Worm (Caenorhabditis elegans) whole organism, L4 larva: ENCODE results near the gene C33F10.1.

Source experiments
- F10B5.3 ChIP-seq: sonication (generic microtip); optimal IDR thresholded peaks from 2 replicates; lab custom pipeline; 2016; ENCODE audit warnings: mild to moderate bottlenecking, missing genetic modification characterization, missing compliant biosample characterization
- T20F7.1 ChIP-seq: fragments of 200-800 bp; sonication (Bioruptor generic); optimal IDR thresholded peaks from 2 replicates; lab custom pipeline; 2018; ENCODE audit warnings: mild to moderate bottlenecking, missing genetic modification characterization, missing compliant biosample characterization
- Y48G9A.11 ChIP-seq: fragments of 200-800 bp; sonication (Bioruptor generic); IDR thresholded peaks from 2 replicates; pipeline ENCODE4 v1.3.6; 2022; ENCODE audit warnings: missing genetic modification reagents, missing genetic modification characterization, missing compliant biosample characterization
- Y5F2A.4 ChIP-seq: fragments of 200-800 bp; sonication (Bioruptor generic); optimal IDR thresholded peaks from 2 replicates; lab custom pipeline; 2018; ENCODE audit warnings: mild to moderate bottlenecking, missing genetic modification characterization, missing compliant biosample characterization
- Y75B8A.6 ChIP-seq: fragments of 200-800 bp; sonication (Bioruptor generic); IDR thresholded peaks from 2 replicates; pipeline ENCODE4 v1.3.6; 2022; ENCODE audit warnings: missing genetic modification reagents, missing genetic modification characterization, missing compliant biosample characterization
- ZK546.5 ChIP-seq, 2 experiments: sonication (generic microtip); optimal IDR thresholded peaks; 2 replicates each; lab custom pipeline; 2017; ENCODE audit warnings: missing biosample characterization in 2 of 2, missing genetic modification characterization in 2 of 2
- ama-1 ChIP-seq: fragments of 150-350 bp; optimal IDR thresholded peaks from 2 replicates; lab custom pipeline; 2014; ENCODE audit warnings: inconsistent platforms, mixed read lengths
- arid-1 ChIP-seq: fragments of 200-800 bp; sonication (Bioruptor generic); conservative IDR thresholded peaks from 2 replicates; pipeline ENCODE4 v1.3.6; 2022; ENCODE audit warnings: missing genetic modification reagents, missing genetic modification characterization, missing compliant biosample characterization
- attf-4 ChIP-seq: sonication (generic microtip); optimal IDR thresholded peaks from 3 replicates; lab custom pipeline; 2017; ENCODE audit warnings: missing biosample characterization, missing genetic modification characterization
- ceh-28 ChIP-seq: fragments of 150-350 bp; optimal IDR thresholded peaks from 2 replicates; lab custom pipeline; 2014; ENCODE audit warnings: missing biosample characterization, missing genetic modification reagents, missing genetic modification characterization
- ces-1 ChIP-seq: fragments of 150-350 bp; sonication (generic microtip); optimal IDR thresholded peaks from 4 replicates; lab custom pipeline; 2014; ENCODE audit warnings: missing biosample characterization, missing genetic modification reagents, missing genetic modification characterization
- cey-2 ChIP-seq: sonication (generic microtip); optimal IDR thresholded peaks from 3 replicates; lab custom pipeline; 2017; ENCODE audit warnings: missing genetic modification characterization, mild to moderate bottlenecking, missing compliant biosample characterization, antibody characterized with exemption, borderline replicate concordance; ENCODE audit not compliant: insufficient read depth
- daf-19 ChIP-seq: fragments of 200-800 bp; sonication (Bioruptor generic); conservative IDR thresholded peaks from 2 replicates; pipeline ENCODE4 v1.3.6; 2022; ENCODE audit warnings: missing genetic modification characterization, missing compliant biosample characterization
- daf-8 ChIP-seq: fragments of 200-800 bp; sonication (Bioruptor generic); IDR thresholded peaks from 2 replicates; pipeline ENCODE4 v1.3.6; 2022; ENCODE audit warnings: missing genetic modification characterization, missing compliant biosample characterization
- dmd-6 ChIP-seq: fragments of 200-800 bp; sonication (Bioruptor generic); IDR thresholded peaks from 2 replicates; pipeline ENCODE4 v1.3.6; 2022; ENCODE audit warnings: missing genetic modification reagents, missing genetic modification characterization, missing compliant biosample characterization
- dmd-9 ChIP-seq: fragments of 200-800 bp; sonication (Bioruptor generic); IDR thresholded peaks from 2 replicates; pipeline ENCODE4 v1.3.6; 2022; ENCODE audit warnings: missing genetic modification reagents, missing genetic modification characterization, missing compliant biosample characterization
- duxl-1 ChIP-seq: sonication (generic microtip); optimal IDR thresholded peaks from 2 replicates; lab custom pipeline; 2016; ENCODE audit warnings: mild to moderate bottlenecking, missing genetic modification characterization, moderate library complexity, missing compliant biosample characterization; ENCODE audit not compliant: poor library complexity
- dve-1 ChIP-seq: sonication (generic microtip); optimal IDR thresholded peaks from 2 replicates; lab custom pipeline; 2017; ENCODE audit warnings: antibody characterized with exemption, mild to moderate bottlenecking, missing genetic modification characterization, missing compliant biosample characterization; ENCODE audit not compliant: insufficient read depth
- egl-43 ChIP-seq: fragments of 200-800 bp; sonication (Bioruptor generic); IDR thresholded peaks from 2 replicates; pipeline ENCODE4 v1.3.6; 2022; ENCODE audit warnings: missing genetic modification reagents, missing genetic modification characterization, missing compliant biosample characterization
- fkh-10 ChIP-seq: fragments of 150-350 bp; optimal IDR thresholded peaks from 2 replicates; lab custom pipeline; 2014; ENCODE audit warnings: missing biosample characterization, missing genetic modification reagents, missing genetic modification characterization
- fos-1 ChIP-seq: fragments of 150-350 bp; optimal IDR thresholded peaks from 2 replicates; lab custom pipeline; 2014; ENCODE audit warnings: missing biosample characterization, missing genetic modification characterization
- gei-8 ChIP-seq: fragments of 200-800 bp; sonication (Bioruptor generic); optimal IDR thresholded peaks from 2 replicates; lab custom pipeline; 2018; ENCODE audit warnings: mild to moderate bottlenecking, missing genetic modification characterization, missing compliant biosample characterization
- hlh-30 ChIP-seq: sonication (generic microtip); optimal IDR thresholded peaks from 2 replicates; lab custom pipeline; 2017; ENCODE audit warnings: antibody characterized with exemption, mild to moderate bottlenecking, missing genetic modification characterization, missing compliant biosample characterization; ENCODE audit not compliant: insufficient read depth
- hmg-1.1 ChIP-seq: fragments of 200-800 bp; sonication (Bioruptor generic); IDR thresholded peaks from 2 replicates; pipeline ENCODE4 v1.3.6; 2022; ENCODE audit warnings: missing genetic modification reagents, missing genetic modification characterization, missing compliant biosample characterization
- lim-7 ChIP-seq: fragments of 200-800 bp; sonication (Bioruptor generic); IDR thresholded peaks from 2 replicates; pipeline ENCODE4 v1.3.6; 2022; ENCODE audit warnings: missing genetic modification characterization, missing compliant biosample characterization
- lin-13 ChIP-seq: fragments of 150-350 bp; optimal IDR thresholded peaks from 2 replicates; lab custom pipeline; 2014; ENCODE audit warnings: missing biosample characterization, missing genetic modification reagents, missing genetic modification characterization
- lin-15B ChIP-seq: fragments of 150-350 bp; sonication (generic microtip); optimal IDR thresholded peaks from 3 replicates; lab custom pipeline; 2014; ENCODE audit warnings: missing biosample characterization, missing genetic modification characterization
- lin-38 ChIP-seq: fragments of 200-800 bp; sonication (Bioruptor generic); IDR thresholded peaks from 2 replicates; pipeline ENCODE4 v1.3.6; 2022; ENCODE audit warnings: missing genetic modification reagents, missing genetic modification characterization, missing compliant biosample characterization
- lin-39 ChIP-seq: fragments of 150-350 bp; optimal IDR thresholded peaks from 2 replicates; lab custom pipeline; 2014; ENCODE audit warnings: missing biosample characterization, missing genetic modification reagents, missing genetic modification characterization
- madf-9 ChIP-seq: fragments of 200-800 bp; sonication (Bioruptor generic); conservative IDR thresholded peaks from 2 replicates; pipeline ENCODE4 v1.3.6; 2022; ENCODE audit warnings: missing genetic modification reagents, missing genetic modification characterization, missing compliant biosample characterization
- mdl-1 ChIP-seq, 2 experiments: fragments of 150-350 bp in 1 of 2; sonication (generic microtip) in 1 of 2; optimal IDR thresholded peaks; 2 replicates each; lab custom pipeline; 2014 to 2017; ENCODE audit warnings: missing biosample characterization in 2 of 2, missing genetic modification characterization in 2 of 2
- mes-2 ChIP-seq: sonication (generic microtip); optimal IDR thresholded peaks from 2 replicates; lab custom pipeline; 2016; ENCODE audit warnings: missing genotype, mild to moderate bottlenecking, missing genetic modification characterization, missing compliant biosample characterization; ENCODE audit not compliant: poor library complexity, severe bottlenecking
- mxl-3 ChIP-seq: fragments of 200-800 bp; sonication (Bioruptor generic); optimal IDR thresholded peaks from 2 replicates; lab custom pipeline; 2018; ENCODE audit warnings: mild to moderate bottlenecking, missing genetic modification characterization, missing compliant biosample characterization
- nhr-10 ChIP-seq: fragments of 150-350 bp; optimal IDR thresholded peaks from 2 replicates; lab custom pipeline; 2014; ENCODE audit warnings: missing biosample characterization, missing genetic modification characterization
- nhr-28 ChIP-seq: fragments of 150-350 bp; optimal IDR thresholded peaks from 2 replicates; lab custom pipeline; 2014; ENCODE audit warnings: missing biosample characterization, missing genetic modification characterization
- nhr-41 ChIP-seq: fragments of 200-800 bp; sonication (Bioruptor generic); IDR thresholded peaks from 2 replicates; pipeline ENCODE4 v1.3.6; 2022; ENCODE audit warnings: missing genetic modification reagents, missing genetic modification characterization, missing compliant biosample characterization
- nhr-6 ChIP-seq: fragments of 150-350 bp; optimal IDR thresholded peaks from 2 replicates; lab custom pipeline; 2014; ENCODE audit warnings: missing biosample characterization, missing genetic modification characterization
- php-3 ChIP-seq: fragments of 200-800 bp; sonication (Bioruptor generic); IDR thresholded peaks from 2 replicates; pipeline ENCODE4 v1.3.6; 2022; ENCODE audit warnings: missing genetic modification reagents, missing genetic modification characterization, missing compliant biosample characterization
- saeg-2 ChIP-seq: fragments of 200-800 bp; sonication (Bioruptor generic); IDR thresholded peaks from 2 replicates; pipeline ENCODE4 v1.3.6; 2022; ENCODE audit warnings: missing genetic modification reagents, missing genetic modification characterization, missing compliant biosample characterization
- set-16 ChIP-seq: fragments of 200-800 bp; sonication (Bioruptor generic); IDR thresholded peaks from 2 replicates; pipeline ENCODE4 v1.3.6; 2022; ENCODE audit warnings: missing genetic modification reagents, missing genetic modification characterization, missing compliant biosample characterization
- skn-1 ChIP-seq: fragments of 150-350 bp; optimal IDR thresholded peaks from 2 replicates; lab custom pipeline; 2014; ENCODE audit warnings: missing biosample characterization, missing genetic modification characterization
- snpc-1.2 ChIP-seq: fragments of 200-800 bp; sonication (Bioruptor generic); IDR thresholded peaks from 2 replicates; pipeline ENCODE4 v1.3.6; 2022; ENCODE audit warnings: missing genetic modification reagents, missing genetic modification characterization, missing compliant biosample characterization
- snpc-4 ChIP-seq: fragments of 150-350 bp; optimal IDR thresholded peaks from 2 replicates; lab custom pipeline; 2014; ENCODE audit warnings: missing biosample characterization, missing genetic modification characterization
- spr-3 ChIP-seq: fragments of 200-800 bp; sonication (Bioruptor generic); optimal IDR thresholded peaks from 2 replicates; lab custom pipeline; 2018; ENCODE audit warnings: mild to moderate bottlenecking, missing genetic modification characterization, missing compliant biosample characterization
- tag-97 ChIP-seq: fragments of 200-800 bp; sonication (Bioruptor generic); IDR thresholded peaks from 2 replicates; pipeline ENCODE4 v1.3.6; 2022; ENCODE audit warnings: missing genetic modification characterization, missing compliant biosample characterization
- vab-7 ChIP-seq: fragments of 200-800 bp; sonication (Bioruptor generic); IDR thresholded peaks from 2 replicates; pipeline ENCODE4 v1.3.6; 2022; ENCODE audit warnings: missing genetic modification reagents, missing genetic modification characterization, missing compliant biosample characterization
- zip-2 ChIP-seq: fragments of 150-350 bp; optimal IDR thresholded peaks from 2 replicates; lab custom pipeline; 2014; ENCODE audit warnings: missing biosample characterization, missing genetic modification characterization

Gene C33F10.1

DNA sequence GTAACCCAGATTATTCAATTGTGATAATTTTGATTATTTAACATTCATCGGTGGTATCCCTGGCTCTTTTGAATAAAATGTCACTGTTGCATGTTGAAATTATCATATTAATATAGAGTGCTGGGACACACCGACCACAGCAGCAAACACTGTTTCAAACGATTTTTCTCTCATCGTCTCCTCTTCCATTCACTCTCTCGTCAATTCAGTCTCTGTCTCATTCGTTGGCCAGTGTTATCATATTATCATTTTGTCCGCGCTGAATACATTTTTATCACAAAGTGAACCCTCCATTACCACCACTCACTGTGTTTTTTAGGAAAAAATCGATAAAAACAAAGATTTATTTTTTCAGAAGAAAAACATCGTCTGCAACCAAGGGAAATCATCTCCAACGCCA lies 22.3 kb downstream of the C33F10.1 start (continued):
- TF ChIP-seq dmd-6 (GFP tag; lab: Robert Waterston, UW) (peak; percentile 52; the same call in 1 of the 2 replicates), lim-7 (GFP tag; lab: Robert Waterston, UW) (no peak), ZK546.5 (tag; optimal IDR thresholded peaks at IDR 0.05; lab: Kevin White, UChicago) (no peak), dve-1 (tag; lab: Kevin White, UChicago) (peak; percentile 48), ama-1 (no peak), mdl-1 (tag; optimal IDR thresholded peaks at IDR 0.05; lab: Kevin White, UChicago) (peak in 1 of 2 experiments; percentile 1), egl-43 (GFP tag; lab: Robert Waterston, UW) (no peak), fkh-10 (GFP tag; lab: Kevin White, UChicago) (no peak), daf-8 (GFP tag; lab: Robert Waterston, UW) (no peak), gei-8 (GFP tag; lab: Kevin White, UChicago) (no peak), mes-2 (tag; lab: Kevin White, UChicago) (peak; percentile 48), dmd-9 (GFP tag; lab: Robert Waterston, UW) (no peak), snpc-4 (tag; lab: Kevin White, UChicago) (no peak), duxl-1 (no peak), nhr-28 (tag; lab: Kevin White, UChicago) (peak; percentile 78), hlh-30 (tag; lab: Kevin White, UChicago) (peak; percentile 36), nhr-41 (GFP tag; lab: Robert Waterston, UW) (no peak), snpc-1.2 (GFP tag; lab: Robert Waterston, UW) (no peak), Y75B8A.6 (no peak), T20F7.1 (GFP tag; lab: Kevin White, UChicago) (no peak), skn-1 (tag; lab: Kevin White, UChicago) (no peak), mxl-3 (GFP tag; lab: Kevin White, UChicago) (peak; percentile 61), ceh-28 (tag; lab: Kevin White, UChicago) (peak; percentile 5), arid-1 (GFP tag; lab: Robert Waterston, UW) (no peak), nhr-10 (tag; lab: Kevin White, UChicago) (no peak), tag-97 (GFP tag; lab: Robert Waterston, UW) (no peak), zip-2 (tag; lab: Kevin White, UChicago) (no peak), hmg-1.1 (GFP tag; lab: Robert Waterston, UW) (no peak), Y48G9A.11 (GFP tag; lab: Robert Waterston, UW) (no peak), spr-3 (GFP tag; lab: Kevin White, UChicago) (no peak)

DNA sequence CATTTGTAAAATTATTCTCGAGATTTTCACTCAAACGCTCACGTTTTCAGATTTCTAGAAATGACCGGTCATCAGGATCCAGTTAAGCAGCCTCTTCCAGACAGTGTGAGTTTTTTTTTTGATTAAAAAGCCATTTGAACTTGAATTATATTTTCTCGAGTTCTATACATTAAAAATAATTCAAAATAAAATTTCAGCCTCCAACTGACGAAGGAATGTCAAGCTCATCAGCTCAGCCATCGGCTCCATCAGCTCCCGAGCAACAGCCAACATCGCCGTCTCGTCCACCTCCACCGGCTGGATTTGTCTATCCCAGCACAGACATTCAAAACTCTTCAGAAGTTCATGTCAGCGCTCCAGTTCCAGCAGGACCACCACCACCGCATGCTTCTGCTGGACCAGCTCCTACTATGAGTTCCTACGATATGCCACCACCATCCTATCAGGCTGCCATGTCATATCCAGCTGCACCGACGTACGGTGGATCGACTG lies 23.1 kb downstream of the C33F10.1 start, which contains the start of gene F11G11.5:
TSS of gene F11G11.5 (plus strand) at position 51 of the 492 bp plus-strand sequence.
- TF ChIP-seq zip-2 (tag; lab: Kevin White, UChicago), result no peak
- peak; percentile 67 for TF ChIP-seq set-16 (GFP tag; lab: Robert Waterston, UW)
- TF ChIP-seq fos-1, result no peak
- TF ChIP-seq madf-9 (GFP tag; lab: Robert Waterston, UW), result no peak
- TF ChIP-seq lin-39, result no peak
- no peak for TF ChIP-seq F10B5.3 (tag; lab: Kevin White, UChicago)
- no peak for TF ChIP-seq fkh-10 (GFP tag; lab: Kevin White, UChicago)
- TF ChIP-seq ama-1, result peak; percentile 25
- no peak for TF ChIP-seq ZK546.5 (tag; optimal IDR thresholded peaks at IDR 0.05; lab: Kevin White, UChicago)
- TF ChIP-seq Y5F2A.4 (GFP tag; lab: Kevin White, UChicago), result no peak
- 0 out of 2 replicates have a peak, but pooled peaks have one; percentile 33 for TF ChIP-seq Y48G9A.11 (GFP tag; lab: Robert Waterston, UW)
- TF ChIP-seq cey-2 (tag; lab: Kevin White, UChicago), result no peak
- TF ChIP-seq mdl-1 (tag; optimal IDR thresholded peaks at IDR 0.05; lab: Kevin White, UChicago), result no peak
- no peak for TF ChIP-seq daf-8 (GFP tag; lab: Robert Waterston, UW)
- TF ChIP-seq daf-19 (GFP tag; lab: Robert Waterston, UW), result no peak
- no peak for TF ChIP-seq nhr-6 (tag; lab: Kevin White, UChicago)
- no peak for TF ChIP-seq ces-1 (GFP tag; lab: Kevin White, UChicago)
- no peak for TF ChIP-seq lin-13 (GFP tag; lab: Kevin White, UChicago)
- no peak for TF ChIP-seq ceh-28 (tag; lab: Kevin White, UChicago)
- TF ChIP-seq saeg-2 (GFP tag; lab: Robert Waterston, UW), result no peak
- TF ChIP-seq vab-7 (GFP tag; lab: Robert Waterston, UW), result no peak
- TF ChIP-seq lin-38 (GFP tag; lab: Robert Waterston, UW), result peak; percentile 35; the same call in 1 of the 2 replicates
- no peak for TF ChIP-seq lin-15B (tag; lab: Kevin White, UChicago)
- TF ChIP-seq egl-43 (GFP tag; lab: Robert Waterston, UW), result peak; percentile 67; the same call in 1 of the 2 replicates
- no peak for TF ChIP-seq dmd-6 (GFP tag; lab: Robert Waterston, UW)
- TF ChIP-seq tag-97 (GFP tag; lab: Robert Waterston, UW), result no peak
- no peak for TF ChIP-seq snpc-4 (tag; lab: Kevin White, UChicago)
- no peak for TF ChIP-seq dve-1 (tag; lab: Kevin White, UChicago)
- TF ChIP-seq php-3 (GFP tag; lab: Robert Waterston, UW), result 0 out of 2 replicates have a peak, but pooled peaks have one; percentile 6
- TF ChIP-seq attf-4 (tag; lab: Kevin White, UChicago), result no peak
